Worm (Caenorhabditis elegans) whole organism, L2 larva: ENCODE measurements around the gene F34H10.5.

ENCODE experiments used
- alr-1 ChIP-seq: fragments of 150-350 bp; optimal IDR thresholded peaks from 2 replicates; lab custom pipeline; 2014; ENCODE audit warnings: missing biosample characterization, missing genetic modification characterization
- blmp-1 ChIP-seq: sonication (generic microtip); optimal IDR thresholded peaks from 2 replicates; lab custom pipeline; 2017; ENCODE audit warnings: missing genetic modification characterization, mild to moderate bottlenecking, missing compliant biosample characterization, antibody characterized with exemption, moderate library complexity; ENCODE audit not compliant: insufficient read depth
- lin-39 ChIP-seq: fragments of 150-350 bp; optimal IDR thresholded peaks from 2 replicates; lab custom pipeline; 2014; ENCODE audit warnings: missing biosample characterization, missing genetic modification reagents, missing genetic modification characterization
- nhr-12 ChIP-seq: fragments of 150-350 bp; optimal IDR thresholded peaks from 2 replicates; lab custom pipeline; 2014; ENCODE audit warnings: missing biosample characterization, missing genetic modification characterization
- nhr-77 ChIP-seq: fragments of 150-350 bp; optimal IDR thresholded peaks from 2 replicates; lab custom pipeline; 2014; ENCODE audit warnings: missing biosample characterization, missing genetic modification characterization
- skn-1 ChIP-seq: sonication (generic microtip); optimal IDR thresholded peaks from 2 replicates; lab custom pipeline; 2017; ENCODE audit warnings: missing biosample characterization, missing genetic modification characterization
- unc-62 ChIP-seq: fragments of 150-350 bp; optimal IDR thresholded peaks from 2 replicates; lab custom pipeline; 2014; ENCODE audit warnings: missing biosample characterization, missing genetic modification reagents, missing genetic modification characterization
- zag-1 ChIP-seq: fragments of 150-350 bp; optimal IDR thresholded peaks from 2 replicates; lab custom pipeline; 2014; ENCODE audit warnings: missing biosample characterization, missing genetic modification characterization

DNA sequence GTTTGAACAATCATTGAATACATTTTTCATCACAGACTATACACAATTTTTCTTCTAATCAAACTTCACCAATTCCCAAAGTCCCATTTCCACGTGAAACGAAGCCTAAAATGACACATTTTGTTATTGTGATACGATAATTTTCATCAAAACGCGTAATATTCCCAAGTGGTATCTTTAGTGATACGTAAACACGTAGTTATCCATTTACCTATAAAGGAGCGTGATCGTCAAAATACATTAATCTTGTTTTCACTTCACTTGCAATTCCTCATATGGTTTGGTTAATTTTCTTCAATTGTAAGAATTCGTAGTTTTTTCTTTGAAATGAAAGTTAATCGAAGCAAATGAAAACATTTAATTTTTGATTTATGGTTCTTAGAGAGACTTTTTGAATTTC, 5.9 kb upstream of the F34H10.5 start:
- no peak for TF ChIP-seq skn-1 (tag; lab: Kevin White, UChicago)
- no peak for TF ChIP-seq zag-1 (tag; lab: Kevin White, UChicago)
- TF ChIP-seq nhr-77 (tag; lab: Kevin White, UChicago): no peak
- no peak for TF ChIP-seq blmp-1
- no peak for TF ChIP-seq unc-62 (GFP tag; lab: Kevin White, UChicago)
- TF ChIP-seq alr-1: no peak
- TF ChIP-seq nhr-12 (tag; lab: Kevin White, UChicago): no peak
- no peak for TF ChIP-seq lin-39
